Worm (Caenorhabditis elegans) whole organism, dauer: Measurements from ENCODE around the gene W03A5.6.

Experiments used
- unc-62 ChIP-seq: sonication (generic microtip); optimal IDR thresholded peaks from 2 replicates; lab custom pipeline; 2017; ENCODE audit warnings: missing biosample characterization, missing genetic modification reagents, missing genetic modification characterization

Gene W03A5.6

ce11 chrIII:5449762-5450308, 9.4 kb upstream of the W03A5.6 start, which contains the start of gene F48E8.8:
Gene F48E8.8 (minus strand): TSS chrIII:5449812.
- no peak for TF ChIP-seq unc-62 (GFP tag; lab: Kevin White, UChicago)

- no peak for TF ChIP-seq unc-62 (GFP tag; lab: Kevin White, UChicago)
These were observed 7.7 kb upstream of the W03A5.6 start, which contains the start of gene skpt-1 for ce11 chrIII:5448177-5448576. Gene skpt-1 (minus strand): TSS chrIII:5448395.

ce11 chrIII:5442711-5443253, 2.3 kb upstream of the W03A5.6 start, which contains the start of the genes T24G10.2 and disl-2:
Gene T24G10.2 (minus strand): TSS chrIII:5442761.
Gene disl-2 (plus strand): TSS chrIII:5443167.
- no peak for TF ChIP-seq unc-62 (GFP tag; lab: Kevin White, UChicago)

- no peak for TF ChIP-seq unc-62 (GFP tag; lab: Kevin White, UChicago)
These were observed 2.4 kb downstream of the W03A5.6 start for ce11 chrIII:5438064-5438463.

ce11 chrIII:5436306-5436705, 4.1 kb downstream of the W03A5.6 start:
- TF ChIP-seq unc-62 (GFP tag; lab: Kevin White, UChicago), result no peak

- no peak for TF ChIP-seq unc-62 (GFP tag; lab: Kevin White, UChicago)
These were observed 13.3 kb downstream of the W03A5.6 start for ce11 chrIII:5427096-5427495.

ce11 chrIII:5424363-5424762, 16.1 kb downstream of the W03A5.6 start:
- no peak for TF ChIP-seq unc-62 (GFP tag; lab: Kevin White, UChicago)

- TF ChIP-seq unc-62 (GFP tag; lab: Kevin White, UChicago), result no peak
These were observed 16.7 kb downstream of the W03A5.6 start, which contains the start of gene dnj-24 for ce11 chrIII:5423665-5424133. Gene dnj-24 (minus strand): TSS chrIII:5424083.

- TF ChIP-seq unc-62 (GFP tag; lab: Kevin White, UChicago), result no peak
These were observed 17.8 kb downstream of the W03A5.6 start for ce11 chrIII:5422561-5423103.

ce11 chrIII:5421406-5421805, 19.0 kb downstream of the W03A5.6 start:
- TF ChIP-seq unc-62 (GFP tag; lab: Kevin White, UChicago), result no peak

- no peak for TF ChIP-seq unc-62 (GFP tag; lab: Kevin White, UChicago)
These were observed 20.2 kb downstream of the W03A5.6 start for ce11 chrIII:5420276-5420675.

ce11 chrIII:5419527-5419926, 20.9 kb downstream of the W03A5.6 start:
- TF ChIP-seq unc-62 (GFP tag; lab: Kevin White, UChicago), result no peak

- TF ChIP-seq unc-62 (GFP tag; lab: Kevin White, UChicago), result no peak
These were observed 22.5 kb downstream of the W03A5.6 start for ce11 chrIII:5417921-5418320.

ce11 chrIII:5413680-5414079, 26.8 kb downstream of the W03A5.6 start, which contains the start of gene grl-22:
Gene grl-22 (minus strand): TSS chrIII:5414011.
- no peak for TF ChIP-seq unc-62 (GFP tag; lab: Kevin White, UChicago)

- no peak for TF ChIP-seq unc-62 (GFP tag; lab: Kevin White, UChicago)
These were observed 32.9 kb downstream of the W03A5.6 start, which contains the start of gene W03A5.1 for ce11 chrIII:5407588-5407987. Gene W03A5.1 (plus strand): TSS chrIII:5407888.

ce11 chrIII:5407060-5407459, 33.4 kb downstream of the W03A5.6 start:
- TF ChIP-seq unc-62 (GFP tag; lab: Kevin White, UChicago), result no peak
